Worm (Caenorhabditis elegans) whole organism, midembryonic: ENCODE results near the gene K08D8.1.

Experiments
- T22C8.4 ChIP-seq: fragments of 200-800 bp; sonication (Bioruptor generic); IDR thresholded peaks from 2 replicates; pipeline ENCODE4 v1.3.6; 2022; ENCODE audit warnings: missing genetic modification characterization, missing compliant biosample characterization
- cog-1 ChIP-seq: sonication (generic microtip); optimal IDR thresholded peaks from 2 replicates; lab custom pipeline; 2016; ENCODE audit warnings: missing genetic modification characterization, missing compliant biosample characterization
- flt-1 ChIP-seq: fragments of 200-800 bp; sonication (Bioruptor generic); IDR thresholded peaks from 2 replicates; pipeline ENCODE4 v1.3.6; 2022; ENCODE audit warnings: missing genetic modification characterization, missing compliant biosample characterization
- klf-2 ChIP-seq: fragments of 200-800 bp; sonication (Bioruptor generic); conservative IDR thresholded peaks from 2 replicates; pipeline ENCODE4 v1.3.6; 2022; ENCODE audit warnings: missing genetic modification reagents, missing genetic modification characterization, missing compliant biosample characterization
- ref-1 ChIP-seq: fragments of 200-800 bp; sonication (Bioruptor generic); conservative IDR thresholded peaks from 2 replicates; pipeline ENCODE4 v1.3.6; 2022; ENCODE audit warnings: missing genetic modification reagents, missing genetic modification characterization, missing compliant biosample characterization
- tab-1 ChIP-seq: fragments of 200-800 bp; sonication (Bioruptor generic); IDR thresholded peaks from 2 replicates; pipeline ENCODE4 v1.3.6; 2022; ENCODE audit warnings: missing genetic modification characterization, missing compliant biosample characterization
- ztf-23 ChIP-seq: fragments of 200-800 bp; sonication (Bioruptor generic); IDR thresholded peaks from 2 replicates; pipeline ENCODE4 v1.3.6; 2022; ENCODE audit warnings: missing genetic modification reagents, missing genetic modification characterization, missing compliant biosample characterization

ce11 chrIV:12936221-12936776, 44.0 kb downstream of the K08D8.1 start, which contains the start of the genes cld-1 and dod-21:
- TF ChIP-seq T22C8.4 (no peak), ztf-23 (GFP tag; lab: Robert Waterston, UW) (no peak), klf-2 (no peak), cog-1 (tag; lab: Kevin White, UChicago) (no peak), tab-1 (no peak), flt-1 (no peak), ref-1 (GFP tag; lab: Robert Waterston, UW) (no peak)
